Fruit fly (Drosophila melanogaster) ovary, adult (tissue): ENCODE results near the gene CG15147.

Experiments used
- CG17801 ChIP-seq: fragments of 200-800 bp; optimal IDR thresholded peaks from 2 replicates; lab custom pipeline; 2019; ENCODE audit warnings: missing biosample characterization, mild to moderate bottlenecking, missing genetic modification characterization, moderate library complexity; ENCODE audit not compliant: partially characterized antibody

The CG15147 gene

DNA sequence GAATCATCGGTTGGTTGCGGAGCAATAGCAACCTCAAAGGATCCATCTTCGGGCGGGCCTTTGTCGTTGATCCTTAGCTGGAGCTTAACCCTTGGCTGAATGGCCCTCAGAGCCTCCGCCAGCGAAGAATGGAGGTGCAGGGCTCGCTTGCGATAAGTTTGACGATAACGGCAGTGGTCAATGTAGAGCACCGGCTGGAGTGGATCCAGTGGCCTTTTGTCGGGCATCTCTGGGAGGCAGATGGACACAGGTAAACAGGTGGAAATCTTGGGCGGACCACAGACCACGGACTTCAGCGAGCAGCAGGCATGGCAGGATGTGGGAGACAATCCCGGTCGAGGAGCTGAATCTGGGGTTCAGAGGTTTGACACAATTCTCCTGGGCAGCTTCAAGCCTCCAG is at the start of gene CG15147:
CG15147 (minus strand) TSS at position 390 of the 400 bp plus-strand sequence.
- no peak for TF ChIP-seq CG17801 (GFP tag; lab: Kevin White, UChicago)

DNA sequence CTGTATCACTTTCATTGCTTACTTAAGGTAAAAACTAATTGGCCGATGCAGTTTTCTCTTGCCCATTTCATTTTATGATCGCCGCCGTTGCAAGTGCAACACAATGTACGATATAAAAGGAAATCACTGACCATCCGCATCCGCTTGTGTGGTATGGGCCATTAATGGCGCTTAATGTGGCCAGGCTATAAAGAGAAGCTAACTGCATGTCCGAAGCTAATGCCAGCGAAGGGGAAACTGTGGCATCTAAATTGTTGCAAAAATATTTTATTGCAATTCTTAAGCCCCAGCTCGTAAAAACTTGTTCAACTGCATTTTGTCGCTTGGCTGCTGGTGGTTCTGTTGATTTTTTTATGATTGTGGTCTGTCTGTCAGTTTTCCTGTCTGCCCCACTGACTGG is 45.0 kb upstream of the CG15147 start:
- TF ChIP-seq CG17801 (GFP tag; lab: Kevin White, UChicago) = no peak

DNA sequence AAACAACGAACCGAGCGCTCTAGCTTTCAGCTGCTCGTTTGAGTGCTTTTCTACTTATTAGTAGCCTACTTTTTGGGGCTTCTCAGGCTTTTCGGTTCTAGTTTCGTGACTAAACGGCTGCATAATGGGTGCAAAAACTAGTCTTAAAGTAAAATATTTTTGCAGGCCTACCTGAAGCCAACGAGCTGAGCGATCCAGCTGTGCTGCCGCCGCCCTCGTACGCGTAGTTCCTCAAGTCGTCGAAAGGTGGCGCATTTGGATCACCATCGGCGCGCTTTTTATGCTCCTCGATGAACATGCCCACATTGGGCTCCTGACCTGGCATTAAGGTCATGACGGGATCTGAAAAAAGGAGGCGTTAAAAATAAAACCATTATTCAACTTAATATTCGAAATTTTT is 24.6 kb upstream of the CG15147 start:
- no peak for TF ChIP-seq CG17801 (GFP tag; lab: Kevin White, UChicago)

DNA sequence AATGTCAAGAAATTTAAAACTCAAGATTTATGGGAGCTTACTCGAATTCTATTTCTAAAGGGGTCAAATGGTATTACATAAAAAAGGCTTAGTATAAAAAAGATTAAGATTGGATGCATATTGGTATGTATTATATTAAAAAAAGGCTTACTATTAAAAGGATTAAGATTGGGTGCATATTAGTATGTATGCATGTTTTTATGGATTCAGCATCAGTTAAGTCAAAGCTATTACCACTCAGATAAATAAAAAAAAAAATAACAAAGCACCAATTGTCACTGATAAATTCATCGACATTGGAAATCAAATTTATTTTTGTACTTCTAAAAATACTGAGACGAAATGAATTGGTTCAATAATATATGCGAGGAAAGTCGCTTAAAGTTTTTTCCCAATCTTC is 1.4 kb upstream of the CG15147 start, which contains the start of gene CG43054:
CG43054 (plus strand) TSS at position 301 of the 400 bp plus-strand sequence.
- no peak for TF ChIP-seq CG17801 (GFP tag; lab: Kevin White, UChicago)

DNA sequence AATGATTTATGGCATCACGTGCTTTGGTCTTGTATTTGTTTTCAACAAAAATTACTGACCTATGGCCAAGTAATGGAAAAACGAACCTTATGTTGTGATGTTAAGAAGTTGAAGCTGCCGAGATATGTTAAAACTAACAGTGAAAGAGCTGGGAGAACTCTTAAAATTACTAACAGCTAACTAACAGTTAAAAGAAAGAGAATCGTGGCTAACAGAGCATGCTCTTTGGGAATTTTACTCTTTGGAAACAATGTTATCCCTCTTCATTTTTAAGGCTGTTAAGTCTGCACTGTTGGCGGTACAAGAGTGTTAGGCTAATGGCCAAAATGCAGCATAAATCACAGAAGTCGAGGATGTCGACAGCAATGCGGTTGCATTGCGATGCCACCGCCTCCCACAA is 5.0 kb downstream of the CG15147 start:
- no peak for TF ChIP-seq CG17801 (GFP tag; lab: Kevin White, UChicago)

DNA sequence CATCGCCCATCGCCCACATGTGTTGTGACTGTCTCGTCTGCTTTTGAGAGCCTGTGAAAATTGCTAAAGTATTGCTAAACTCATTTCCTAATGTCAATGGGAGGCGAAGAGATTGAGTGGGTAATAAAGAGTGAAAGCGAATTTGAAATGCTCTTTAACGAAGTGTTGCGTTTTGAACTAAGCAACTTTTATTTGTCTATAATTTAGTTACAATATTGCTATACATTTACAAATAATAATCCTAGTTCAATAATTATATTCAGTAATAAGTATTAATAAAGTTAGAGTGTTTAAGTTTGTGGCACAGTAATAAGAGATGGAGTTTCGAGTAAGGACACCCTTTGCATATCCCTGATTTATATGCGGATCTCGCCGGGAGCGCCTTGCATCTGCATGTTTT is 10.7 kb downstream of the CG15147 start:
- TF ChIP-seq CG17801 (GFP tag; lab: Kevin White, UChicago) = no peak

DNA sequence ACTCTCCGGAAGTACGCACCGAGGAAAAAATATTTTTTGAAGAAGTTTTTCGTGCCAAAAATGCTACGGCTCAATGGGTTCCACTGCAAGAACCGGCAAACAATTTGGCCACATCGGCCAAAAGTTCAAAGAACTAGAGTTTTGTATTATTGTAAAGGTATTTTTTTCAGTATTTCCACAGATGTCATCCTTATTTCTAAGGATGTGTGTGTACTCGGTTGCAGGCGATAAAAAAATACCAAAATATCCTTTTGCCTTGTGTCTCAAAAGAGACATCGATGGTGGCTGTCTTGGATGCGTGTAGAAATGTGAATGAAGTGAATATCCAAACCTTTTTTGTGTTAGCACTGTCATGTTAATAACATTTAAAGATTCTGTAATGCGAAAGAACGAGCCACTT is 23.0 kb downstream of the CG15147 start:
- no peak for TF ChIP-seq CG17801 (GFP tag; lab: Kevin White, UChicago)

DNA sequence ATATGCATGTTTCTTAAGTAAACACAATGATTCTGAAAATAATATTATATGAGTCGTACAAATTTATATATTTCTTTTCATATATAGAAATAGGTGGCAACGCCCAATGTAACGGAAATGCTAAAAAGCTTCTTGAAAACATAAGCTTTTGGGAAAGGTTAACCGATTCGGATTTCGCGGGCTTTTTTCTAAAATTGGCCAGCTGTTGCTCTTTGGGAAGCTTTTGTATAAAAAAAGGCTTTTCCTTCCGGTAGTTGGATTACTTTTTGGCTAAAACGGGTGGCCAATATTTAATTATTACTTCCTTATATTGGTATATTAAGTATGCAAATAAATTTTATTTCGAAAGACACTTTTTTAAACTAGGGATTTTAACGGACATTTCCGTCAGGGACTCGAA is 32.1 kb downstream of the CG15147 start:
- TF ChIP-seq CG17801 (GFP tag; lab: Kevin White, UChicago) = no peak

DNA sequence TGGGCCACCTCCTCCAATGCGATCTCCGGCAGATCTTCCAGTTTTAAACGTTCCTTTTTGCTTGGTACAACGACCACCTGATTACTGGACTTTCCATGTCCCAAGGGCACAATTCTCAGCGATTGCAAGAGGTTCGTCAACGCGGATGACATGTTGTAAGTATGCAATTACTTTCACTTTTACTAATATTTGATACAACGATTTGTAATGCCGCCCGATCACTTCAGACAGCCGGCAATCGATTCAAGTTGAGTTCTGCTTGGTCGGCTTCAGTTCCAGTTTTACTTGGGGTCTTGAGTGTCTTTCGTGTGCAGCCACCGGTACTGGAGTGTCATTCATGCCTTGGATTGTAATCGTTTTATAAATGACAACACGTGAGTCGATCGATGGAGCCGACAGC is 34.2 kb downstream of the CG15147 start, which contains the start of the genes Sytalpha and CG6870:
Sytalpha (plus strand) TSS at position 301 of the 400 bp plus-strand sequence.
CG6870 (minus strand) TSS at position 340 of the 400 bp plus-strand sequence.
- no peak for TF ChIP-seq CG17801 (GFP tag; lab: Kevin White, UChicago)

DNA sequence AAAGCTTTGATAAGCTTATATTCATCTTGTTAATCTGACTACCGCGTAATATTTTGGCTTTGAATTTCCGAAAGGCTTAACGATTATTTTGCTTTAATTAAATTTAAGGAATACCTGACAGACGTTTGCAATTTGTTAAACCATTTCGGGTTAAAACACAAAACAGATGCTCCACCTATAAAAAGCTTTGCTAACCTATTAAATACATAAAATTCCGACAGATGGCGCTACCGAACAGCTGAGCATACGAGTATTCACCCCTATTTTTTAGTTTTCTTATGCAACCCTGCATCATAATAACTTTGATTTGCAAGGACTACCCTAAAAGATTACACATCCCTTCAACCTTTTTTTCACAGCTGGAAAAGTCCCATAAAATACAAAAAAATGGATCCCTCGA is 36.3 kb downstream of the CG15147 start:
- no peak for TF ChIP-seq CG17801 (GFP tag; lab: Kevin White, UChicago)

DNA sequence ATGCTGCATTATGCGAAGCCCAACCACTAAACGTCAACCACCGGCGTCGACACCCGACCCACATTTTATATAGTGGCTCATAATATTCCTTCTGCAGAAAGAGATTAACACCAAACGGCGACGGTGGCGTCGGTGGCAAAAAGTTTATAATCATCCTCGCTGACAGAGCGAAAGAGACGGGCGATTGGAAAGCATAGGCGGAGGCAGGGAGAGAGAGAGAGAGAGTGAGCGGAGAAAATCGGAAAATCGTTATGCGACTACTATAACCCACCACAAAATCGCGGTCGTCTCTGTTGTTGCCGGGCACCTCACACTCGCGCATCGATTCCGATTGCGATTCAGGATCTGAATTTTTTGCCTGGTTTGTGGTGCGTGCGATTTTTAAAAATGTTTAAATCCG is 37.1 kb downstream of the CG15147 start, which contains the start of gene Oli:
Oli (plus strand) TSS at position 70 of the 400 bp plus-strand sequence.
- TF ChIP-seq CG17801 (GFP tag; lab: Kevin White, UChicago) = no peak

DNA sequence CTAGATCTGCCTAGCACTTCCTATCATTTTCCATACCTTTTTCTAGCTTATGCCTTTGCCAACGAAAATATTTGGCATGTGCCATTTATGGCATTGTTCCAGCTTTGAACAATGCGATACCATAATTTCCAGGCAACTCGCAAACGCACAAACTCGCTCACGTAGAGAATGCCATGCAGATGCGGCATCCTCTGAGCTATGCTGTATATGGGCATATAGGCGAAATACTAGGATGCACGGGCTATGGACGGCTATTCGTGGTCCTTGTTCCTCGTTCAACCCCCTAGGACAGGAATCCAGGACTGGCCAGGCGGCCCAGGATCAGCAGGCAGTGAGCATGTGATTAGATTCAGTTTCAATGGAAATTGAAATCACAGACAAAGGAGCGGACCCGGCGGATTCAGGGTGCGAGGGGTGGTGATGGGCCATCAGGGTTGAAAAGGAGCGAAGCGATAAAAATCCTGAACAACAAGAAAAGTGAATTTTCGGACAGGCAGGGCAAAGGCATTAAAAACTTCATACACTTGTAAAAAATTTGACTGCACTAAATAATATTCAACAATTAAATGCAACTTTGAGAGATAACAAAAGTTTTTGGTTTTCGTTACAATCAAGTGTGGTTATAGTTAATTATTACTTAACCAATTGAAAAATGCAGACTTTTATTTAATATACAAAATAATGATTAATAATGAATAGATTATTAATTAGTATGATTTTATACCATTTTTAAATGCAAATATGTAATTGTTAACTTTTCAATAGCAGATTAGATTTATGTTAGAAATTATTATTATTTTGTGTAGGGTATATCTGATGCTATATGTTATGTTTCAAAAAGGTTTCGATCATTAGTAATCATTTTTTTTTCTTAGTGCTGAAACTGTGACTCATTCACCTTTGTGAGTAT is 37.8 kb downstream of the CG15147 start:
- TF ChIP-seq CG17801 (GFP tag; lab: Kevin White, UChicago) = no peak

DNA sequence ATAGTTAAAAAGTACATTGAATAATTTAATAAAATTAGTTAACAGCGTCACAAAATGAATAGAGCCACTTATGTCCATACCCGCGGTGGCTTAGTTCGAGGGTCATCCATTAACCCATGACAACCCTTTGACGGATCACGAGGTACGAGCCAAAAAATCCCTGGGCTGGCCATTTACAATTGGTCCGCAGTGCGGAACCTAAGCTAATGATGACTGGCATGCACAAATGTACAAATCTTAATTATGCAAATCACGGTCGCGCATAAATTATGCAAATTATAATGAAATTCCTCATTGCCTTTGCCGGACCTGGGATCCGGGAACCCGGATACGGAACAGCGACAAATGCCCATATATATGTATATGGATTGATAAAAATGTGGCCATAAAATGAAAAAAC is 39.4 kb downstream of the CG15147 start:
- no peak for TF ChIP-seq CG17801 (GFP tag; lab: Kevin White, UChicago)

DNA sequence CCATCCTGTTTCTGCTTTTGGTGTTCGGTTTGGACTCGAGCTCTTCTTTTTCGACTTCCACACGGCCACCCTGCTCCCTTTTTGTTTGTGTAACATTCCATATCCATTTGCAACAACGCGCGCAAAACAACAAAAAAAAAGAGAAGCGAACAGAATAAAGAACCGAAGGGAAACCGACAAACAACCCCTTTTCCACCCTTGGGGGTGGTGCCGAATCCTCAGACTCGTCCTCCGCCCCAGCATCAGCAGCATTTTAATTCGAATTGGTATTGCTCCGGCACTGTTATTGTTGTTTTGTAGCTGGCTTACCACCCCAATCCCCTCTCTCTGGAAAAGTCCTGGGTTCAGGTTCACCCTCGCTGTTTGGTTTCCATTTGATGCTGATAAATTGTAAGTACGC is 41.2 kb downstream of the CG15147 start:
- TF ChIP-seq CG17801 (GFP tag; lab: Kevin White, UChicago) = no peak

DNA sequence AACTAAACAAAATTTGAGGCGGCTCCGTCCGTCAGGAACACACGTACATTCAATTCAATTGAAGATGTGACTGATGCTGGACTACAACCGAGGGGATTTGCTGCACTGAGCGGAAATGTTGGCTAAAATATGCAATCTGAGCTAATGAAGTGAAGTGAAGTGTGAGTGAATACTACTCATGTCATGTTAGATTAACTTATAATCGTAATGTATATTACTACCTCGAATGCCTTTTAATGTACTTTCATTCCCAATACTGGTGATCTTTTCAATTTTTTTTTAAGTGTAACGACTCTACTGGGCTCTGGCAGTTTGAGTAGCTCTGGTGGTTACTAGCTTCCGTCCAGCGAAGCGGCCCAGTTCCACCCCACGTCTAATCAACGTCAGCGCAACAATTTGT is 43.2 kb downstream of the CG15147 start:
- TF ChIP-seq CG17801 (GFP tag; lab: Kevin White, UChicago) = no peak
